Worm (Caenorhabditis elegans): ENCODE data around the gene affl-1.
A peak's percentile ranks its signal among the peaks of the same experiment; 100 is the strongest.

Gene affl-1

DNA sequence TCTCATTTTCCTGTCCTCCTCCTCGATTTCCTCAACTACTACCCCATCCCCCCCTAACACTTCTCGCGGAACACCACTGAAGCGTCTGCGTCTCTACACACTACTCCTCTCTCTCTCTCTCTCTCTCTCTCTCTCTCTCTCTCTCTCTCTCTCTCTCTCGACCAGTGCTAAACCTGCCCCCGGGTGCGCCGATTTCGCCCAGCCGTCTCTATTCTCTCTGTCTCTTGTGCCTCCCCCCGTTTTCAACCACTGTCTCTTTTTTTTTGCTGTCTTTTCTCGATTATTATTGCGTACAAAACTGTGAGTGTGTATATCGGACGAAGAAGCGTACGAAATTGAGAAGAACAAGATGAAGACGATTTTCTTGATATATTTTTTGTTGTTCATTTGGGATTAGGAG lies 7.0 kb upstream of the affl-1 start (continued):
- TF ChIP-seq nhr-41 (GFP tag; IDR thresholded peaks at IDR 0.05) (peak; percentile 51; the same call in 1 of the 2 replicates), nhr-25 (tag; optimal IDR thresholded peaks at IDR 0.05; ENCODE audit: borderline replicate concordance, insufficient read depth) (peak; percentile 75), Y75B8A.6 (GFP tag; IDR thresholded peaks at IDR 0.05) (no peak), Y105C5A.15 (GFP tag; IDR thresholded peaks at IDR 0.05) (no peak)

DNA sequence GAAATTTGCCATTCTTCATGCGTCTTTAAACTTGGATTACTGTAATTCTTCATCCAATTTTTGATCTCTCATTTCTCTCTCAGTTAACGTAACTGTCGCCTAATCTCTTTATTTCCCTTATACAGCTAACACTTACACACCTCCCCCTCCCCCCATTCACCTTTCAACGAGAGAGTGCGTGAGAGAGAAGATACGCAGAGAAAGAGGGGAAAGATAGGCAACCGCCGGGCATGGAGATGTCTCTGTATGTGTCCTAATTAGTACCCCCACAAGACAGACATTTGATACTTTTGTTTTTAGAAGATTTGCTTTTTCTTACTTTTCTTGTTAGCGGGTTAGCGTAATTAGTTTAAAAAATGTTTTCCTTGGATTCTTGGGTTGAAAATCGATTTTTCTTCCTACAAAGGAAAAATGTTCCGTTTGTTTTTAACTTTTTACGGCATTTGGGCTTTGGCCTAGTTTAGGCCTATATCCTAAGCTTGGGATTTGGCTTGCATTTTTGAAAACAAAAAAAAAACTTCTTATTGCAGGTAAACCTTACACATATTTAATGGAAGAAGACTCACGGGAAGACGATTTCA lies 5.6 kb upstream of the affl-1 start, which contains the start of gene affl-2:
Gene affl-2 (plus strand): TSS at position 531 of the 581 bp plus-strand sequence.
- TF ChIP-seq dmd-9 (GFP tag; IDR thresholded peaks at IDR 0.05): no peak
- TF ChIP-seq mes-2 (tag; optimal IDR thresholded peaks at IDR 0.05; ENCODE audit: poor library complexity, severe bottlenecking): peak; percentile 57
- TF ChIP-seq F10B5.3 (tag; optimal IDR thresholded peaks at IDR 0.05): no peak
- TF ChIP-seq dve-1 (tag; optimal IDR thresholded peaks at IDR 0.05; ENCODE audit: insufficient read depth): peak; percentile 36
- TF ChIP-seq snpc-1.2 (GFP tag; IDR thresholded peaks at IDR 0.05): no peak
- no peak for TF ChIP-seq daf-16 (GFP tag; optimal IDR thresholded peaks at IDR 0.05)
- TF ChIP-seq daf-16 (tag; optimal IDR thresholded peaks at IDR 0.05): peak; percentile 11
- TF ChIP-seq nhr-28 (tag; optimal IDR thresholded peaks at IDR 0.05): peak; percentile 31
- no peak for TF ChIP-seq tra-1 (GFP tag; IDR thresholded peaks at IDR 0.05)
- TF ChIP-seq daf-19 (GFP tag; conservative IDR thresholded peaks at IDR 0.05): no peak
- TF ChIP-seq lin-38 (GFP tag; IDR thresholded peaks at IDR 0.05): no peak; the same call in 1 of the 2 replicates
- TF ChIP-seq pqm-1 (tag; optimal IDR thresholded peaks at IDR 0.05): no peak
- TF ChIP-seq aha-1 (tag): peak; percentile 15
- 0 out of 2 replicates have a peak, but pooled peaks have one; percentile 41 for TF ChIP-seq T26A8.4 (GFP tag; IDR thresholded peaks at IDR 0.05)
- TF ChIP-seq ZK546.5 (tag; optimal IDR thresholded peaks at IDR 0.05): no peak
- TF ChIP-seq mdl-1 (tag; optimal IDR thresholded peaks at IDR 0.05): peak in 1 of 2 experiments; percentile 6
- TF ChIP-seq mxl-3 (GFP tag; optimal IDR thresholded peaks at IDR 0.05): peak; percentile 42

DNA sequence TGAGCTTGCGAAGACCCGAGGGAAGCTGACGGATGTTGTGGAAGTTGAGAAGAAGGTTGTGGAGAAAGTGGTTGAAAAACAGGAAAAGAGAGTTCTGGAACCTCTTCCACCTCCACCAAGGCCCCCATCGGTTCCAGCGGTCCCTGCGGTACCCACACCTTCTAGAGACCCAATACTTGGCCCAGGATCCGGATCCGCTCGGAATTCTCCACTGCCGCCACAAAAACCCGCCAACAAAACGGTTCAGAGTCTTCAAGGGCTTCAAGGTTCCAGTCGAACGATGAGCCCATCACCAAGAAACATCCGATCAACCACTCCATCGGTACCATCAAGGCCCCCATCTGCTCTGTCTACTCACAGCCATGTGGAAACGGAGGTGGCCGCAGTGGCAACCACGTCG lies 3.0 kb upstream of the affl-1 start:
- TF ChIP-seq ceh-62 (tag; optimal IDR thresholded peaks at IDR 0.05) (no peak), arid-1 (GFP tag; conservative IDR thresholded peaks at IDR 0.05) (no peak), set-16 (GFP tag; IDR thresholded peaks at IDR 0.05) (peak; percentile 71)

DNA sequence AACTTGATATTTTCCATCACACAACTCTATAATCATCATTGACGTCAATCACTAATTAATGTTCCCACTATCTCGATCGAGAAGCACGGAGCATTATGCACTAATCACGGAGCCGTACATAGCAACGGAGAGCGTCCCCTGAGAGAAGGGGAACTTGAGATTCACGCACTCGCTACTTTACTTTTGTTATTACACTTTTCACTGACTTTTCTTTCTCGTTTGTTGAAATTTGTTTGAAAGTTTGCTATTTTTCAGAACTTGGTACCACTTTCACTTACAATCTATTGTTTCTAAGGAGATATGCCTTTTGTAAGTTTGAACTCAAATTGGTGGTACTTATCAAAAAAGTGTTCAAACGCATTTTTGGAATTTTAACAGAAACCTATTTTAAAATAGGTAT lies 4.1 kb downstream of the affl-1 start, which contains the start of gene Y55B1BR.8:
Gene Y55B1BR.8 (plus strand): TSS at position 301 of the 400 bp plus-strand sequence.
- TF ChIP-seq mxl-2 (GFP tag; conservative IDR thresholded peaks at IDR 0.05): no peak
- no peak for TF ChIP-seq snpc-1.2 (GFP tag; IDR thresholded peaks at IDR 0.05)
- TF ChIP-seq nhr-102 (tag; optimal IDR thresholded peaks at IDR 0.05): no peak
- TF ChIP-seq daf-16 (GFP tag; optimal IDR thresholded peaks at IDR 0.05): no peak
- TF ChIP-seq daf-16 (tag; optimal IDR thresholded peaks at IDR 0.05): no peak

DNA sequence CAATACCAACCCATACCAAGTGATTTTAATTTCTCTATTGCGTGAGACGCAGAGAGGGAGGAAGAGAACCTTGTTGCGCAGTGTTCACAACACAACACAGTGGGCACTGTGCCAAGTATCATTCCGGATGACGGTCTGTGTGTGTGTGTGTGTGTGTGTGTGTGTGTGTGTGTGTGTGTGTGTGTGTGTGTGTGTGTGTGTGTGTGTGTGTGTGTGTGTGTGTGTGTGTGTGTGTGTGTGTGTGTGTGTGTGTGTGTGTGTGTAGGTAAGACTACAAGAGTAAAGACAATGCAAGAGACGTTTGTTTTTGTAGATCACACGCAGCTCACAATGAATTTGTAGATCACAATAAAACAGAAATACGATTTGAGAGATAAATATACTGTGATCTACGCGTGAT lies 5.5 kb downstream of the affl-1 start:
- TF ChIP-seq mxl-3 (GFP tag; optimal IDR thresholded peaks at IDR 0.05) (peak; percentile 4), hmg-1.1 (GFP tag; IDR thresholded peaks at IDR 0.05) (0 out of 2 replicates have a peak, but pooled peaks have one; percentile 12)

DNA sequence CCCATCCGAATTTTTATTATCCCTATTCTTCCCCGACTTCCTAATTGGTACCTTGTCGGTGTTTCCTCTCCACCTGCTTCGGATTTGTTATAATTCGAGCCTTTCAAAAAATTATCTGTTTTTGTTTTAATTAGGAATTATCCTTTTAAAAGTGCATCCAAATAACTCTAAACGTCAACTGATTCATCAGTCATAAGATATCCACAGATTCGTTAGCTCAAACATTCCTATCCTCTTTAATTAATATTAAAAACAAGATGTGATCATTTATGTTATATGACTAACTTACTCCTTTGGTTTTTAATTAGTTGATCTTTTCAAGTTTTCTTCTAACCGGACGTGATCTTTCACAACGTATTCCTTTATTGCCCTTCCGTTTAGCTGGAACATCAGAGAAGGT lies 6.8 kb downstream of the affl-1 start:
- no peak for TF ChIP-seq lin-39 (tag; optimal IDR thresholded peaks at IDR 0.05)
- TF ChIP-seq egl-27 (tag; optimal IDR thresholded peaks at IDR 0.05): no peak

Data from whole organism, L4 larva.